Worm (Caenorhabditis elegans): ENCODE measurements around the gene clec-119.

clec-119 gene

ce11 chrII:1306036-1306435 lies 50.3 kb downstream of the clec-119 start, which contains the start of gene emc-2:
Gene emc-2 (minus strand): TSS chrII:1306136.
- no peak for TF ChIP-seq pax-1 (tag; optimal IDR thresholded peaks at IDR 0.05)
- no peak for TF ChIP-seq unc-3 (GFP tag; conservative IDR thresholded peaks at IDR 0.05)
- TF ChIP-seq unc-3 (tag; optimal IDR thresholded peaks at IDR 0.05), result no peak
- TF ChIP-seq nhr-232 (tag; optimal IDR thresholded peaks at IDR 0.05), result no peak
- TF ChIP-seq fkh-10 (GFP tag; optimal IDR thresholded peaks at IDR 0.05), result no peak
- TF ChIP-seq ceh-45 (GFP tag; IDR thresholded peaks at IDR 0.05), result no peak
- no peak for TF ChIP-seq pha-2 (tag; optimal IDR thresholded peaks at IDR 0.05)
- no peak for TF ChIP-seq dmd-4 (tag; optimal IDR thresholded peaks at IDR 0.05; ENCODE audit: borderline replicate concordance)
- TF ChIP-seq ref-2 (tag; optimal IDR thresholded peaks at IDR 0.05), result no peak
- no peak for TF ChIP-seq ceh-2 (tag; optimal IDR thresholded peaks at IDR 0.05)
- TF ChIP-seq hlh-13 (GFP tag; optimal IDR thresholded peaks at IDR 0.05), result no peak
- TF ChIP-seq Y22D7AL.16 (tag; optimal IDR thresholded peaks at IDR 0.05), result no peak
- TF ChIP-seq ttx-3 (tag; optimal IDR thresholded peaks at IDR 0.05), result no peak
- TF ChIP-seq che-1 (tag; optimal IDR thresholded peaks at IDR 0.05), result no peak
- no peak for TF ChIP-seq T23F11.4 (GFP tag; optimal IDR thresholded peaks at IDR 0.05)
- no peak for TF ChIP-seq madf-2 (tag; optimal IDR thresholded peaks at IDR 0.05)
- TF ChIP-seq ceh-6 (GFP tag; optimal IDR thresholded peaks at IDR 0.05), result no peak

DNA sequence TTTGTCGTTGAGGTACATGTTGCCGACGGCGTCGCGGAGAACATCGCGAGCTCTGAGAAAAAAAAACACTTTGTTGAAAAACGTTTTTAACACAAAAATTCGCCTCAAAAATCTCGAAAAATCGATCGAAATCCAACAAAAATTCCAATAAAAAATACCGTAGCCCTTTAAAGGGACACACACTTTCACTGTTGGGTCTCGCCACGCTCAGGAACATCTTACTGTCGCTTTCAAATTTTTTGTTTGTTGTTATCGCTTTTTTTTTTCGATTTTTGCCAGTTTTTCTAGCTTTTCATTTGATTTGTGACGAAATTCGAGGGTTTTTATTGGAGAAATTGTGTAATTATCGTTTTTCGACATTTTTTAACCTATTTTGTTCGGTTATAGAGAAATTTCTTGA lies 50.8 kb downstream of the clec-119 start:
- no peak for TF ChIP-seq nhr-11 (tag; optimal IDR thresholded peaks at IDR 0.05)
- TF ChIP-seq fax-1 (tag; optimal IDR thresholded peaks at IDR 0.05), result no peak

Measured in whole organism, late embryonic.